Worm (Caenorhabditis elegans) whole organism, young adult: ENCODE data around the gene gtf-2E1.

ENCODE experiments used
- B0035.1 ChIP-seq: sonication (generic microtip); optimal IDR thresholded peaks from 2 replicates; lab custom pipeline; 2016; ENCODE audit warnings: missing genetic modification characterization, mild to moderate bottlenecking, missing compliant biosample characterization, missing genotype, missing genetic modification reagents
- F23B12.7 ChIP-seq: sonication (generic microtip); optimal IDR thresholded peaks from 2 replicates; lab custom pipeline; 2017; ENCODE audit warnings: missing genetic modification characterization, mild to moderate bottlenecking, missing compliant biosample characterization, antibody characterized with exemption, moderate library complexity; ENCODE audit not compliant: insufficient read depth
- F33H1.4 ChIP-seq: fragments of 200-800 bp; sonication (Bioruptor generic); IDR thresholded peaks from 2 replicates; pipeline ENCODE4 v1.3.6; 2022; ENCODE audit warnings: missing genetic modification reagents, missing genetic modification characterization, missing compliant biosample characterization
- F52B5.7 ChIP-seq: sonication (generic microtip); optimal IDR thresholded peaks from 2 replicates; lab custom pipeline; 2016; ENCODE audit warnings: mild to moderate bottlenecking, missing genetic modification characterization, missing compliant biosample characterization
- T26A5.8 ChIP-seq: sonication (generic microtip); optimal IDR thresholded peaks from 2 replicates; lab custom pipeline; 2016; ENCODE audit warnings: missing genetic modification characterization, missing compliant biosample characterization
- Y95B8A.8 ChIP-seq: fragments of 200-800 bp; sonication (Bioruptor generic); IDR thresholded peaks from 2 replicates; pipeline ENCODE4 v1.3.6; 2022; ENCODE audit warnings: missing genetic modification reagents, missing genetic modification characterization, missing compliant biosample characterization
- akir-1 ChIP-seq: fragments of 200-800 bp; sonication (Bioruptor generic); optimal IDR thresholded peaks from 2 replicates; lab custom pipeline; 2018; ENCODE audit warnings: mild to moderate bottlenecking, missing genetic modification characterization, moderate library complexity, missing compliant biosample characterization
- aptf-3 ChIP-seq: fragments of 200-800 bp; sonication (Bioruptor generic); IDR thresholded peaks from 2 replicates; pipeline ENCODE4 v1.3.6; 2022; ENCODE audit warnings: missing genetic modification characterization, missing compliant biosample characterization
- attf-3 ChIP-seq: fragments of 200-800 bp; sonication (Bioruptor generic); conservative IDR thresholded peaks from 2 replicates; pipeline ENCODE4 v1.3.6; 2022; ENCODE audit warnings: missing genetic modification reagents, missing genetic modification characterization, missing compliant biosample characterization
- attf-5 ChIP-seq: fragments of 200-800 bp; sonication (Bioruptor generic); optimal IDR thresholded peaks from 2 replicates; lab custom pipeline; 2018; ENCODE audit warnings: mild to moderate bottlenecking, missing genetic modification characterization, missing compliant biosample characterization
- cebp-1 ChIP-seq, 2 experiments: fragments of 200-800 bp in 1 of 2; sonication (Bioruptor generic) in 1 of 2; sonication (generic microtip) in 1 of 2; IDR thresholded peaks in 1 of 2; optimal IDR thresholded peaks in 1 of 2; 2 replicates each; pipeline versions ENCODE4 v1.3.6 to Lab custom; 2017 to 2022; ENCODE audit warnings: missing compliant biosample characterization in 2 of 2, missing genetic modification characterization in 2 of 2, mild to moderate bottlenecking in 1 of 2, missing genetic modification reagents in 1 of 2, moderate library complexity in 1 of 2
- ceh-58 ChIP-seq: fragments of 200-800 bp; sonication (Bioruptor generic); IDR thresholded peaks from 2 replicates; pipeline ENCODE4 v1.3.6; 2022; ENCODE audit warnings: missing genetic modification characterization, missing compliant biosample characterization
- ceh-91 ChIP-seq: fragments of 200-800 bp; sonication (Bioruptor generic); IDR thresholded peaks from 2 replicates; pipeline ENCODE4 v1.3.6; 2022; ENCODE audit warnings: missing genetic modification reagents, missing genetic modification characterization, missing compliant biosample characterization
- chd-7 ChIP-seq: sonication (generic microtip); optimal IDR thresholded peaks from 2 replicates; lab custom pipeline; 2016; ENCODE audit warnings: mild to moderate bottlenecking, missing genetic modification characterization, moderate library complexity, missing compliant biosample characterization
- die-1 ChIP-seq: sonication (generic microtip); optimal IDR thresholded peaks from 2 replicates; lab custom pipeline; 2016; ENCODE audit warnings: missing genotype, mild to moderate bottlenecking, missing genetic modification characterization, missing compliant biosample characterization
- dox-1 ChIP-seq: fragments of 200-800 bp; sonication (Bioruptor generic); IDR thresholded peaks from 2 replicates; pipeline ENCODE4 v1.3.6; 2022; ENCODE audit warnings: missing genetic modification reagents, missing genetic modification characterization, missing compliant biosample characterization
- dpl-1 ChIP-seq: fragments of 150-350 bp; optimal IDR thresholded peaks from 2 replicates; lab custom pipeline; 2014; ENCODE audit warnings: missing biosample characterization, missing genetic modification reagents, missing genetic modification characterization
- egl-44 ChIP-seq: fragments of 200-800 bp; sonication (Bioruptor generic); IDR thresholded peaks from 2 replicates; pipeline ENCODE4 v1.3.6; 2022; ENCODE audit warnings: missing genetic modification reagents, missing genetic modification characterization, missing compliant biosample characterization
- hlh-12 ChIP-seq: sonication (generic microtip); optimal IDR thresholded peaks from 2 replicates; lab custom pipeline; 2016; ENCODE audit warnings: missing genetic modification characterization, missing compliant biosample characterization
- hlh-26 ChIP-seq: fragments of 200-800 bp; sonication (Bioruptor generic); conservative IDR thresholded peaks from 2 replicates; pipeline ENCODE4 v1.3.6; 2022; ENCODE audit warnings: missing genetic modification reagents, missing genetic modification characterization, missing compliant biosample characterization
- hsf-1 ChIP-seq: fragments of 200-800 bp; sonication (Bioruptor generic); IDR thresholded peaks from 2 replicates; pipeline ENCODE4 v1.3.6; 2022; ENCODE audit warnings: missing genetic modification reagents, missing genetic modification characterization, missing compliant biosample characterization
- let-607 ChIP-seq, 2 experiments: fragments of 200-800 bp in 1 of 2; sonication (Bioruptor generic) in 1 of 2; sonication (generic microtip) in 1 of 2; optimal IDR thresholded peaks; 2 replicates each; lab custom pipeline; 2016 to 2018; ENCODE audit warnings: mild to moderate bottlenecking in 2 of 2, missing compliant biosample characterization in 2 of 2, missing genetic modification characterization in 2 of 2, moderate library complexity in 2 of 2, missing genotype in 1 of 2
- lin-40 ChIP-seq: sonication (generic microtip); optimal IDR thresholded peaks from 2 replicates; lab custom pipeline; 2016; ENCODE audit warnings: missing genetic modification characterization, mild to moderate bottlenecking, missing compliant biosample characterization, missing genotype, missing genetic modification reagents
- lin-54 ChIP-seq: fragments of 200-800 bp; sonication (Bioruptor generic); optimal IDR thresholded peaks from 2 replicates; lab custom pipeline; 2018; ENCODE audit warnings: mild to moderate bottlenecking, missing genetic modification characterization, missing compliant biosample characterization
- lsy-27 ChIP-seq: sonication (generic microtip); optimal IDR thresholded peaks from 2 replicates; lab custom pipeline; 2017; ENCODE audit warnings: missing genetic modification characterization, mild to moderate bottlenecking, missing compliant biosample characterization, antibody characterized with exemption, missing genotype, borderline replicate concordance; ENCODE audit not compliant: insufficient read depth
- madf-10 ChIP-seq: sonication (generic microtip); optimal IDR thresholded peaks from 2 replicates; lab custom pipeline; 2016; ENCODE audit warnings: mild to moderate bottlenecking, missing genetic modification characterization, missing compliant biosample characterization
- madf-8 ChIP-seq: fragments of 200-800 bp; sonication (Bioruptor generic); conservative IDR thresholded peaks from 2 replicates; pipeline ENCODE4 v1.3.6; 2022; ENCODE audit warnings: missing genetic modification reagents, missing genetic modification characterization, missing compliant biosample characterization
- nfya-1 ChIP-seq: sonication (generic microtip); optimal IDR thresholded peaks from 2 replicates; lab custom pipeline; 2017; ENCODE audit warnings: antibody characterized with exemption, missing compliant biosample characterization, missing genetic modification characterization, borderline replicate concordance; ENCODE audit not compliant: insufficient read depth
- nfyb-1 ChIP-seq: fragments of 200-800 bp; sonication (Bioruptor generic); IDR thresholded peaks from 2 replicates; pipeline ENCODE4 v1.3.6; 2022; ENCODE audit warnings: missing genetic modification reagents, missing genetic modification characterization, missing compliant biosample characterization
- nhr-120 ChIP-seq: fragments of 200-800 bp; sonication (Bioruptor generic); IDR thresholded peaks from 2 replicates; pipeline ENCODE4 v1.3.6; 2022; ENCODE audit warnings: missing genetic modification characterization, missing compliant biosample characterization
- pha-4 ChIP-seq: fragments of 150-350 bp; sonication (generic microtip); optimal IDR thresholded peaks from 2 replicates; lab custom pipeline; 2014; ENCODE audit warnings: missing biosample characterization, missing genetic modification reagents, missing genetic modification characterization
- repo-1 ChIP-seq: sonication (generic microtip); optimal IDR thresholded peaks from 2 replicates; lab custom pipeline; 2017; ENCODE audit warnings: mild to moderate bottlenecking, missing genetic modification characterization, missing compliant biosample characterization
- rpc-1 ChIP-seq, 2 experiments: fragments of 150-350 bp in 1 of 2; sonication (generic microtip) in 1 of 2; optimal IDR thresholded peaks; 2 replicates each; lab custom pipeline; 2014 to 2018; ENCODE audit warnings: missing biosample characterization in 1 of 2, missing genetic modification characterization in 1 of 2, missing genetic modification reagents in 1 of 2, missing genotype in 1 of 2
- sea-2 ChIP-seq: fragments of 200-800 bp; sonication (Bioruptor generic); IDR thresholded peaks from 2 replicates; pipeline ENCODE4 v1.3.6; 2022; ENCODE audit warnings: missing genetic modification characterization, missing compliant biosample characterization
- snpc-1.1 ChIP-seq: sonication (generic microtip); optimal IDR thresholded peaks from 2 replicates; lab custom pipeline; 2017; ENCODE audit warnings: missing genetic modification characterization, mild to moderate bottlenecking, missing compliant biosample characterization, antibody characterized with exemption, moderate library complexity, missing genotype, missing genetic modification reagents; ENCODE audit not compliant: insufficient read depth
- snpc-4 ChIP-seq, 5 experiments: fragments of 150-350 bp in 1 of 5; sonication (generic microtip) in 4 of 5; optimal IDR thresholded peaks; 2 replicates each; lab custom pipeline; 2014 to 2018; ENCODE audit warnings: missing genetic modification characterization in 5 of 5, missing biosample characterization in 3 of 5, antibody characterized with exemption in 2 of 5, mild to moderate bottlenecking in 2 of 5, missing compliant biosample characterization in 2 of 5, missing genotype in 2 of 5, moderate library complexity in 2 of 5, missing genetic modification reagents in 1 of 5
- somi-1 ChIP-seq: fragments of 200-800 bp; sonication (Bioruptor generic); optimal IDR thresholded peaks from 2 replicates; lab custom pipeline; 2018; ENCODE audit warnings: mild to moderate bottlenecking, missing genetic modification characterization, missing compliant biosample characterization
- sptf-2 ChIP-seq: fragments of 200-800 bp; sonication (Bioruptor generic); optimal IDR thresholded peaks from 2 replicates; lab custom pipeline; 2018; ENCODE audit warnings: mild to moderate bottlenecking, missing genetic modification characterization, missing compliant biosample characterization
- tbp1 ChIP-seq: fragments of 200-800 bp; sonication (Bioruptor generic); optimal IDR thresholded peaks from 2 replicates; lab custom pipeline; 2018; ENCODE audit warnings: mild to moderate bottlenecking, missing genetic modification characterization, missing compliant biosample characterization
- tlf-1 ChIP-seq: fragments of 200-800 bp; sonication (Bioruptor generic); optimal IDR thresholded peaks from 2 replicates; lab custom pipeline; 2018; ENCODE audit warnings: mild to moderate bottlenecking, missing genetic modification characterization, missing compliant biosample characterization
- unc-62 ChIP-seq: fragments of 150-350 bp; optimal IDR thresholded peaks from 2 replicates; lab custom pipeline; 2014; ENCODE audit warnings: missing biosample characterization, missing genetic modification reagents, missing genetic modification characterization
- xnd-1 ChIP-seq: sonication (generic microtip); optimal IDR thresholded peaks from 2 replicates; lab custom pipeline; 2016; ENCODE audit warnings: missing genotype, missing genetic modification reagents, missing genetic modification characterization, missing compliant biosample characterization
- ztf-18 ChIP-seq: sonication (generic microtip); optimal IDR thresholded peaks from 2 replicates; lab custom pipeline; 2016; ENCODE audit warnings: missing genotype, mild to moderate bottlenecking, missing genetic modification characterization, missing compliant biosample characterization
- ztf-22 ChIP-seq: fragments of 200-800 bp; sonication (Bioruptor generic); optimal IDR thresholded peaks from 2 replicates; lab custom pipeline; 2018; ENCODE audit warnings: mild to moderate bottlenecking, missing genetic modification characterization, moderate library complexity, missing compliant biosample characterization
- ztf-25 ChIP-seq: fragments of 200-800 bp; sonication (Bioruptor generic); IDR thresholded peaks from 2 replicates; pipeline ENCODE4 v1.3.6; 2022; ENCODE audit warnings: missing genetic modification reagents, missing genetic modification characterization, missing compliant biosample characterization
- ztf-28 ChIP-seq: fragments of 200-800 bp; sonication (Bioruptor generic); IDR thresholded peaks from 2 replicates; pipeline ENCODE4 v1.3.6; 2022; ENCODE audit warnings: missing genetic modification reagents, missing genetic modification characterization, missing compliant biosample characterization

Gene gtf-2E1

ce11 chrIV:17269702-17270101 lies 14.6 kb downstream of the gtf-2E1 start:
- TF ChIP-seq ztf-28 (GFP tag; lab: Robert Waterston, UW), result no peak
- TF ChIP-seq T26A5.8, result no peak
- no peak for TF ChIP-seq ztf-22
- TF ChIP-seq die-1, result no peak
- no peak for TF ChIP-seq tlf-1 (GFP tag; lab: Kevin White, UChicago)
- TF ChIP-seq aptf-3 (GFP tag; lab: Robert Waterston, UW), result no peak
- no peak for TF ChIP-seq nfyb-1 (GFP tag; lab: Robert Waterston, UW)
- no peak for TF ChIP-seq ceh-58 (GFP tag; lab: Robert Waterston, UW)
- TF ChIP-seq tbp1, result no peak
- no peak for TF ChIP-seq chd-7 (tag; lab: Kevin White, UChicago)
- no peak for TF ChIP-seq ztf-25

DNA sequence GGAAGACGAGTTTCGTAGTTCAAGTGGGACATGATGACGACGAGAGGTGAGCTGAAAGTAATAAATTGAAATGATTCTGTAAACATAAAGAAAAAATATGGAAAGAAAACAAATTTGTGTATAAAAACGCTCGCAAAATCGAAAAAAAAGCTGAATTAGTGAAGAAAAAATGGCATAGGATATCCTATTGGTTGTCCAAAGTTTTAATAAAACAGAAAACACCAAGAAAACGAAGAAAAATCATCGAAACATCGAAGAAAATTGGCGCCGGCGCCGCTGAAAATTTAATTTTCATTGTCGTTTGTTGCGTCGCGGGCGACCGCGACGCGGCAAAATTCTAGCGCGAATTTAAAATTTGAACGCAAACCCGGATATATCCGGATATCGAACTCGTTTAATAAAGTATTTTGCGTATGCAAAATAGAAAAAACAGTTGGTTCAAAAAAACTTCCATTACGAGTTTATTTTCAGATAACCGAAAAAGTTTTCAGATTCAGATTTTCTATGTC lies 18.6 kb downstream of the gtf-2E1 start, which contains the start of gene gln-5:
gln-5 (minus strand) TSS at position 51 of the 509 bp plus-strand sequence.
- TF ChIP-seq dox-1 (GFP tag; lab: Robert Waterston, UW) (peak; percentile 81), dpl-1 (GFP tag; lab: Kevin White, UChicago) (peak; percentile 90), madf-8 (peak; percentile 95), cebp-1 (GFP tag; IDR thresholded peaks at IDR 0.05; lab: Robert Waterston, UW) (no peak), cebp-1 (tag; optimal IDR thresholded peaks at IDR 0.05; lab: Kevin White, UChicago) (no peak), F33H1.4 (GFP tag; lab: Robert Waterston, UW) (peak; percentile 74), unc-62 (GFP tag; lab: Kevin White, UChicago) (no peak), nhr-120 (GFP tag; lab: Robert Waterston, UW) (no peak), lsy-27 (tag; lab: Kevin White, UChicago) (no peak), hsf-1 (peak; percentile 95), attf-5 (no peak), sptf-2 (GFP tag; lab: Kevin White, UChicago) (no peak), egl-44 (GFP tag; lab: Robert Waterston, UW) (no peak), attf-3 (GFP tag; lab: Robert Waterston, UW) (no peak), pha-4 (tag; lab: Kevin White, UChicago) (no peak), snpc-4 (GFP tag; optimal IDR thresholded peaks at IDR 0.05; lab: Kevin White, UChicago) (peak; percentile 35), snpc-4 (tag; optimal IDR thresholded peaks at IDR 0.05; lab: Kevin White, UChicago) (peak in 3 of 4 experiments; percentile 16 to 76 (median 71)), hlh-12 (no peak), madf-10 (tag; lab: Kevin White, UChicago) (no peak), lin-54 (GFP tag; lab: Kevin White, UChicago) (peak; percentile 79), lin-40 (tag; lab: Kevin White, UChicago) (no peak), xnd-1 (tag; lab: Kevin White, UChicago) (peak; percentile 93), hlh-26 (GFP tag; lab: Robert Waterston, UW) (no peak), akir-1 (GFP tag; lab: Kevin White, UChicago) (no peak), snpc-1.1 (tag; lab: Kevin White, UChicago) (no peak), sea-2 (no peak), nfya-1 (tag; lab: Kevin White, UChicago) (no peak), ztf-18 (no peak), let-607 (tag; optimal IDR thresholded peaks at IDR 0.05; lab: Kevin White, UChicago) (no peak), somi-1 (GFP tag; lab: Kevin White, UChicago) (no peak), F23B12.7 (tag; lab: Kevin White, UChicago) (no peak), Y95B8A.8 (GFP tag; lab: Robert Waterston, UW) (0 out of 2 replicates have a peak, but pooled peaks have one; percentile 66), ceh-91 (GFP tag; lab: Robert Waterston, UW) (peak; percentile 94), rpc-1 (optimal IDR thresholded peaks at IDR 0.05; lab: Kevin White, UChicago) (no peak), rpc-1 (tag; optimal IDR thresholded peaks at IDR 0.05; lab: Kevin White, UChicago) (no peak), F52B5.7 (tag; lab: Kevin White, UChicago) (no peak), B0035.1 (no peak), repo-1 (tag; lab: Kevin White, UChicago) (no peak)
